Fruit fly (Drosophila melanogaster): ENCODE results near the gene Prosalpha4T1.

DNA sequence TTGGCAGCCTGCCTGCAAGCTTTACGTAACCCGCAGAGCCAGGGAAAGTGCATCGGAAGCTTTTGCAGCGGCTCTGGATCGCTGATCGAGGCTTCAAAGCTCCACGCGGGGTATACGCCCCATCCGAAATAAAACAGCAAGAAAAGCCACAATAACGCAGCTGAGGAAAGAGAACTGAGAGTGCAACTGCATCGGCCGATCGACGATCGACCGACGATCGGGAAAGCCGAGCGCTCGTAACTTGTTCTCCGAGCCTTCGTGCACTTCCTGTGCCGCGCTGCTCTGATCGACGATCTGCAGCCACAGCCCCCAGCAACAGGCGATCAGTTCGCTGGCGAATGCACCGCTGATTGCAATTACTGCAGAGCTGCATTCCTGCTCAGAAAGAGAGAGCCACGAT is 31.1 kb upstream of the Prosalpha4T1 start:
- TF ChIP-seq psq (optimal IDR thresholded peaks at IDR 0.05) (no peak), Sin3A (optimal IDR thresholded peaks at IDR 0.05) (no peak), h (optimal IDR thresholded peaks at IDR 0.05) (no peak), ttk (optimal IDR thresholded peaks at IDR 0.05) (no peak), Myc (optimal IDR thresholded peaks at IDR 0.05) (no peak)

Measured in Kc167 (cell line).